Worm (Caenorhabditis elegans): ENCODE measurements around the gene pfd-4.

DNA sequence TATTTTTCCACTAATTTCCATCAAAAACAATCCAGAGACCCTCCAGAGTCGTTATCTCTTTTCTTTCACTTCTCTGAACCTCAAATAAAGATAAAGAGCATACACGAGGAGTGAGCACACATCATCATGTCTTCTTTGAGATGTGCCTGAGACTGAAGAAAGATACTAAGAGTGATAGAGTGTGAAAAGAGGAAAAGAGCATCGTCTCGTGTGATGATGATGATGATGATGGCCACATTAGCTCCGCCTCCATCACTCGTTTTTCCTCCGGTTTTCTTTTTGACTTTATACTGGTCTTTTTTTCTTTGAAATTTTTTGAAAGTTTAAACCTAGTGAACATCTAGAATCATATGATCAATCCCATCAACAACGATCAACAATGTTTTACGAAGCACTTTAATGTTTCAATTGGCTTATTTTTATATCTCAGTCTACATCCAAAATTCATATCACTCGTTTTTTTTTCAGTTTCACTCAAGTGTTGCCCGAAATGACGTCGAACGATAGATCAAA, 39.0 kb downstream of the pfd-4 start, which contains the start of gene T01G1.2:
- TF ChIP-seq ceh-34 (tag; optimal IDR thresholded peaks at IDR 0.05), result no peak
- no peak for TF ChIP-seq lim-6 (tag; optimal IDR thresholded peaks at IDR 0.05)
- TF ChIP-seq unc-86 (tag; optimal IDR thresholded peaks at IDR 0.05), result no peak
- no peak for TF ChIP-seq fax-1 (tag; optimal IDR thresholded peaks at IDR 0.05)
- no peak for TF ChIP-seq hlh-30 (tag; optimal IDR thresholded peaks at IDR 0.05; ENCODE audit: insufficient read depth)
- TF ChIP-seq fkh-10 (GFP tag; optimal IDR thresholded peaks at IDR 0.05), result no peak
- TF ChIP-seq ref-2 (tag; optimal IDR thresholded peaks at IDR 0.05), result no peak
- no peak for TF ChIP-seq nhr-11 (tag; optimal IDR thresholded peaks at IDR 0.05)
- no peak for TF ChIP-seq ama-1 (optimal IDR thresholded peaks at IDR 0.05)
- TF ChIP-seq sox-4 (tag; optimal IDR thresholded peaks at IDR 0.05), result no peak
- no peak for TF ChIP-seq elt-2 (tag; optimal IDR thresholded peaks at IDR 0.05)
- no peak for TF ChIP-seq hlh-6 (tag; optimal IDR thresholded peaks at IDR 0.05)
- no peak for TF ChIP-seq dve-1 (tag; optimal IDR thresholded peaks at IDR 0.05)
- no peak for TF ChIP-seq ceh-9 (tag; optimal IDR thresholded peaks at IDR 0.05)

Measured in whole organism, late embryonic.